Worm (Caenorhabditis elegans) whole organism, L1 larva: Measurements from ENCODE around the gene F54D12.10.

Experiments used
- aly-2 ChIP-seq: fragments of 150-350 bp; optimal IDR thresholded peaks from 2 replicates; lab custom pipeline; 2014; ENCODE audit warnings: missing biosample characterization, missing genetic modification characterization
- elt-2 ChIP-seq: sonication (generic microtip); optimal IDR thresholded peaks from 2 replicates; lab custom pipeline; 2016; ENCODE audit warnings: missing genetic modification characterization, mild to moderate bottlenecking, inconsistent platforms, missing compliant biosample characterization, missing genetic modification reagents
- nhr-76 ChIP-seq: sonication (generic microtip); optimal IDR thresholded peaks from 2 replicates; lab custom pipeline; 2017; ENCODE audit warnings: missing biosample characterization, missing genetic modification characterization
- ztf-4 ChIP-seq: fragments of 150-350 bp; optimal IDR thresholded peaks from 2 replicates; lab custom pipeline; 2014; ENCODE audit warnings: missing biosample characterization, missing genetic modification characterization

ce11 chrII:1368756-1369155 is 9.4 kb downstream of the F54D12.10 start:
- TF ChIP-seq nhr-76 (tag; lab: Kevin White, UChicago) (no peak), elt-2 (tag; lab: Kevin White, UChicago) (no peak), ztf-4 (tag; lab: Kevin White, UChicago) (no peak), aly-2 (tag; lab: Kevin White, UChicago) (no peak)
